Fruit fly (Drosophila melanogaster): ENCODE measurements around the gene jvl.
A peak's percentile ranks its signal among the peaks of the same experiment; 100 is the strongest.

Gene jvl

dm6 chr3R:14706860-14707259 is 34.5 kb upstream of the jvl start (continued):
- TF ChIP-seq dimm (GFP tag; IDR thresholded peaks at IDR 0.05) = no peak
- TF ChIP-seq chn (GFP tag; optimal IDR thresholded peaks at IDR 0.05) = no peak
- peak; percentile 81 for TF ChIP-seq CG14441 (GFP tag; IDR thresholded peaks at IDR 0.05)
- TF ChIP-seq CG15696 (tag; optimal IDR thresholded peaks at IDR 0.05) = no peak
- TF ChIP-seq gfzf (GFP tag; optimal IDR thresholded peaks at IDR 0.05) = no peak
- TF ChIP-seq run (tag; optimal IDR thresholded peaks at IDR 0.05) = no peak
- TF ChIP-seq NfI (GFP tag; optimal IDR thresholded peaks at IDR 0.05) = peak; percentile 13
- no peak for TF ChIP-seq CTCF (GFP tag; optimal IDR thresholded peaks at IDR 0.05)
- peak; percentile 49 for TF ChIP-seq E2f2 (GFP tag; IDR thresholded peaks at IDR 0.05)
- no peak for TF ChIP-seq dan (GFP tag; IDR thresholded peaks at IDR 0.05)
- peak; percentile 33; the same call in 1 of the 2 replicates for TF ChIP-seq ssp (GFP tag; IDR thresholded peaks at IDR 0.05)
- no peak for TF ChIP-seq fd64A (GFP tag; optimal IDR thresholded peaks at IDR 0.05)
- no peak for TF ChIP-seq grn (GFP tag; optimal IDR thresholded peaks at IDR 0.05)
- TF ChIP-seq CG3407 (GFP tag; optimal IDR thresholded peaks at IDR 0.05) = no peak
- peak; percentile 42 for TF ChIP-seq CG30403 (GFP tag; optimal IDR thresholded peaks at IDR 0.05)
- 0 out of 2 replicates have a peak, but pooled peaks have one; percentile 39 for TF ChIP-seq dati (GFP tag; IDR thresholded peaks at IDR 0.05)
- peak; percentile 67 for TF ChIP-seq CG11695 (GFP tag; IDR thresholded peaks at IDR 0.05)
- no peak for TF ChIP-seq CG31365 (tag; optimal IDR thresholded peaks at IDR 0.05)
- TF ChIP-seq unc-4 (GFP tag; IDR thresholded peaks at IDR 0.05; ENCODE audit: partially characterized antibody) = peak; percentile 45; the same call in 1 of the 2 replicates
- TF ChIP-seq CG9817 (tag; optimal IDR thresholded peaks at IDR 0.05) = peak; percentile 38
- no peak for TF ChIP-seq CG13123 (GFP tag; optimal IDR thresholded peaks at IDR 0.05)
- peak; percentile 13 for TF ChIP-seq CG15514 (GFP tag; optimal IDR thresholded peaks at IDR 0.05)
- no peak for TF ChIP-seq slp2 (GFP tag; optimal IDR thresholded peaks at IDR 0.05)
- TF ChIP-seq CG4404 (GFP tag; IDR thresholded peaks at IDR 0.05) = peak; percentile 46; the same call in 1 of the 2 replicates
- TF ChIP-seq toy (GFP tag; IDR thresholded peaks at IDR 0.05) = peak; percentile 41; the same call in 1 of the 2 replicates
- no peak for TF ChIP-seq Trl (optimal IDR thresholded peaks at IDR 0.05)
- TF ChIP-seq Trl (GFP tag; optimal IDR thresholded peaks at IDR 0.05) = peak; percentile 47
- no peak for TF ChIP-seq zen2 (GFP tag; IDR thresholded peaks at IDR 0.05; ENCODE audit: partially characterized antibody)
- no peak for TF ChIP-seq bcd (GFP tag; optimal IDR thresholded peaks at IDR 0.05)
- no peak for TF ChIP-seq Tbp (GFP tag; optimal IDR thresholded peaks at IDR 0.05)
- TF ChIP-seq Neu2 (GFP tag; optimal IDR thresholded peaks at IDR 0.05; ENCODE audit: borderline replicate concordance) = peak; percentile 12
- TF ChIP-seq Dad (GFP tag; optimal IDR thresholded peaks at IDR 0.05) = peak; percentile 13
- TF ChIP-seq onecut (GFP tag; IDR thresholded peaks at IDR 0.05) = peak; percentile 36
- no peak for TF ChIP-seq pita (GFP tag; optimal IDR thresholded peaks at IDR 0.05)
- no peak for TF ChIP-seq CG5245 (GFP tag; optimal IDR thresholded peaks at IDR 0.05)
- TF ChIP-seq CG9437 (GFP tag; optimal IDR thresholded peaks at IDR 0.05) = peak; percentile 14
- no peak for TF ChIP-seq trh (GFP tag; optimal IDR thresholded peaks at IDR 0.05)
- TF ChIP-seq CG3163 (GFP tag; optimal IDR thresholded peaks at IDR 0.05) = no peak
- TF ChIP-seq rib (GFP tag; IDR thresholded peaks at IDR 0.05) = peak; percentile 66; the same call in 1 of the 2 replicates
- TF ChIP-seq CG17328 (GFP tag; IDR thresholded peaks at IDR 0.05) = peak; percentile 67
- peak; percentile 46; the same call in 1 of the 2 replicates for TF ChIP-seq aop (GFP tag; IDR thresholded peaks at IDR 0.05)
- no peak for TF ChIP-seq BEAF-32 (GFP tag; optimal IDR thresholded peaks at IDR 0.05)
- TF ChIP-seq CG10565 (GFP tag; optimal IDR thresholded peaks at IDR 0.05) = no peak
- TF ChIP-seq br (optimal IDR thresholded peaks at IDR 0.05) = no peak
- TF ChIP-seq C15 (GFP tag; IDR thresholded peaks at IDR 0.05) = no peak
- TF ChIP-seq CG13624 (GFP tag; optimal IDR thresholded peaks at IDR 0.05) = peak; percentile 53
- TF ChIP-seq Gsc (GFP tag; IDR thresholded peaks at IDR 0.05) = no peak
- TF ChIP-seq CG17186 (GFP tag; optimal IDR thresholded peaks at IDR 0.05) = no peak
- TF ChIP-seq CG6765 (GFP tag; optimal IDR thresholded peaks at IDR 0.05) = no peak
- TF ChIP-seq crp (GFP tag; optimal IDR thresholded peaks at IDR 0.05) = no peak
- no peak for TF ChIP-seq CG15479 (GFP tag; optimal IDR thresholded peaks at IDR 0.05)
- TF ChIP-seq CG2712 (tag; optimal IDR thresholded peaks at IDR 0.05) = peak; percentile 25
- no peak for TF ChIP-seq tio (GFP tag; optimal IDR thresholded peaks at IDR 0.05)

Measured in whole organism, embryonic.